Worm (Caenorhabditis elegans) whole organism, L4 larva: ENCODE data around the gene hdl-1.

Experiments
- D1046.2 ChIP-seq: fragments of 200-800 bp; sonication (Bioruptor generic); IDR thresholded peaks from 2 replicates; pipeline ENCODE4 v1.3.6; 2022; ENCODE audit warnings: missing genetic modification characterization, missing compliant biosample characterization
- T20F7.1 ChIP-seq: fragments of 200-800 bp; sonication (Bioruptor generic); optimal IDR thresholded peaks from 2 replicates; lab custom pipeline; 2018; ENCODE audit warnings: mild to moderate bottlenecking, missing genetic modification characterization, missing compliant biosample characterization
- T26A8.4 ChIP-seq: fragments of 200-800 bp; sonication (Bioruptor generic); IDR thresholded peaks from 2 replicates; pipeline ENCODE4 v1.3.6; 2022; ENCODE audit warnings: missing genetic modification characterization, missing compliant biosample characterization
- Y105C5A.15 ChIP-seq: fragments of 200-800 bp; sonication (Bioruptor generic); IDR thresholded peaks from 2 replicates; pipeline ENCODE4 v1.3.6; 2022; ENCODE audit warnings: missing genetic modification characterization, missing compliant biosample characterization
- Y75B8A.6 ChIP-seq: fragments of 200-800 bp; sonication (Bioruptor generic); IDR thresholded peaks from 2 replicates; pipeline ENCODE4 v1.3.6; 2022; ENCODE audit warnings: missing genetic modification reagents, missing genetic modification characterization, missing compliant biosample characterization
- ZK337.2 ChIP-seq: fragments of 200-800 bp; sonication (Bioruptor generic); IDR thresholded peaks from 2 replicates; pipeline ENCODE4 v1.3.6; 2022; ENCODE audit warnings: missing genetic modification reagents, missing genetic modification characterization, missing compliant biosample characterization
- aha-1 ChIP-seq: fragments of 150-350 bp; peaks from one replicate; lab custom pipeline; 2014; ENCODE audit warnings: missing biosample characterization, missing genetic modification characterization
- ces-1 ChIP-seq: fragments of 150-350 bp; sonication (generic microtip); optimal IDR thresholded peaks from 4 replicates; lab custom pipeline; 2014; ENCODE audit warnings: missing biosample characterization, missing genetic modification reagents, missing genetic modification characterization
- cey-2 ChIP-seq: sonication (generic microtip); optimal IDR thresholded peaks from 3 replicates; lab custom pipeline; 2017; ENCODE audit warnings: missing genetic modification characterization, mild to moderate bottlenecking, missing compliant biosample characterization, antibody characterized with exemption, borderline replicate concordance; ENCODE audit not compliant: insufficient read depth
- daf-16 ChIP-seq, 3 experiments: sonication (generic microtip); optimal IDR thresholded peaks; 2 replicates each; lab custom pipeline; 2016 to 2017; ENCODE audit warnings: missing genetic modification characterization in 3 of 3, missing genetic modification reagents in 3 of 3, mild to moderate bottlenecking in 2 of 3, missing compliant biosample characterization in 2 of 3, missing biosample characterization in 1 of 3, moderate library complexity in 1 of 3
- daf-19 ChIP-seq: fragments of 200-800 bp; sonication (Bioruptor generic); conservative IDR thresholded peaks from 2 replicates; pipeline ENCODE4 v1.3.6; 2022; ENCODE audit warnings: missing genetic modification characterization, missing compliant biosample characterization
- dmd-6 ChIP-seq: fragments of 200-800 bp; sonication (Bioruptor generic); IDR thresholded peaks from 2 replicates; pipeline ENCODE4 v1.3.6; 2022; ENCODE audit warnings: missing genetic modification reagents, missing genetic modification characterization, missing compliant biosample characterization
- dve-1 ChIP-seq: sonication (generic microtip); optimal IDR thresholded peaks from 2 replicates; lab custom pipeline; 2017; ENCODE audit warnings: antibody characterized with exemption, mild to moderate bottlenecking, missing genetic modification characterization, missing compliant biosample characterization; ENCODE audit not compliant: insufficient read depth
- gei-8 ChIP-seq: fragments of 200-800 bp; sonication (Bioruptor generic); optimal IDR thresholded peaks from 2 replicates; lab custom pipeline; 2018; ENCODE audit warnings: mild to moderate bottlenecking, missing genetic modification characterization, missing compliant biosample characterization
- hlh-11 ChIP-seq: fragments of 200-800 bp; sonication (Bioruptor generic); optimal IDR thresholded peaks from 2 replicates; lab custom pipeline; 2018; ENCODE audit warnings: mild to moderate bottlenecking, missing genetic modification characterization, missing compliant biosample characterization
- hlh-30 ChIP-seq: sonication (generic microtip); optimal IDR thresholded peaks from 2 replicates; lab custom pipeline; 2017; ENCODE audit warnings: antibody characterized with exemption, mild to moderate bottlenecking, missing genetic modification characterization, missing compliant biosample characterization; ENCODE audit not compliant: insufficient read depth
- lim-7 ChIP-seq: fragments of 200-800 bp; sonication (Bioruptor generic); IDR thresholded peaks from 2 replicates; pipeline ENCODE4 v1.3.6; 2022; ENCODE audit warnings: missing genetic modification characterization, missing compliant biosample characterization
- lin-1 ChIP-seq: fragments of 200-800 bp; sonication (Bioruptor generic); IDR thresholded peaks from 2 replicates; pipeline ENCODE4 v1.3.6; 2022; ENCODE audit warnings: missing genetic modification reagents, missing genetic modification characterization, missing compliant biosample characterization
- lin-15B ChIP-seq: fragments of 150-350 bp; sonication (generic microtip); optimal IDR thresholded peaks from 3 replicates; lab custom pipeline; 2014; ENCODE audit warnings: missing biosample characterization, missing genetic modification characterization
- lin-38 ChIP-seq: fragments of 200-800 bp; sonication (Bioruptor generic); IDR thresholded peaks from 2 replicates; pipeline ENCODE4 v1.3.6; 2022; ENCODE audit warnings: missing genetic modification reagents, missing genetic modification characterization, missing compliant biosample characterization
- lsy-2 ChIP-seq, 2 experiments: fragments of 150-350 bp in 1 of 2; sonication (generic microtip) in 1 of 2; optimal IDR thresholded peaks; 2 replicates each; lab custom pipeline; 2014 to 2017; ENCODE audit warnings: missing biosample characterization in 2 of 2, missing genetic modification characterization in 2 of 2
- madf-5 ChIP-seq, 2 experiments: fragments of 200-800 bp; sonication (Bioruptor generic); IDR thresholded peaks; 2 replicates each; pipeline ENCODE4 v1.3.6; 2022; ENCODE audit warnings: missing compliant biosample characterization in 2 of 2, missing genetic modification characterization in 2 of 2
- madf-9 ChIP-seq: fragments of 200-800 bp; sonication (Bioruptor generic); conservative IDR thresholded peaks from 2 replicates; pipeline ENCODE4 v1.3.6; 2022; ENCODE audit warnings: missing genetic modification reagents, missing genetic modification characterization, missing compliant biosample characterization
- mdl-1 ChIP-seq, 2 experiments: fragments of 150-350 bp in 1 of 2; sonication (generic microtip) in 1 of 2; optimal IDR thresholded peaks; 2 replicates each; lab custom pipeline; 2014 to 2017; ENCODE audit warnings: missing biosample characterization in 2 of 2, missing genetic modification characterization in 2 of 2
- mep-1 ChIP-seq: fragments of 150-350 bp; sonication (generic microtip); optimal IDR thresholded peaks from 3 replicates; lab custom pipeline; 2014; ENCODE audit warnings: missing biosample characterization, missing genetic modification characterization
- mxl-3 ChIP-seq: fragments of 200-800 bp; sonication (Bioruptor generic); optimal IDR thresholded peaks from 2 replicates; lab custom pipeline; 2018; ENCODE audit warnings: mild to moderate bottlenecking, missing genetic modification characterization, missing compliant biosample characterization
- nhr-10 ChIP-seq: fragments of 150-350 bp; optimal IDR thresholded peaks from 2 replicates; lab custom pipeline; 2014; ENCODE audit warnings: missing biosample characterization, missing genetic modification characterization
- nhr-102 ChIP-seq: sonication (generic microtip); optimal IDR thresholded peaks from 2 replicates; lab custom pipeline; 2016; ENCODE audit warnings: mild to moderate bottlenecking, missing genetic modification characterization, moderate library complexity, missing compliant biosample characterization
- nhr-28 ChIP-seq: fragments of 150-350 bp; optimal IDR thresholded peaks from 2 replicates; lab custom pipeline; 2014; ENCODE audit warnings: missing biosample characterization, missing genetic modification characterization
- nhr-48 ChIP-seq: sonication (generic microtip); optimal IDR thresholded peaks from 2 replicates; lab custom pipeline; 2016; ENCODE audit warnings: mild to moderate bottlenecking, missing genetic modification characterization, missing compliant biosample characterization
- nhr-6 ChIP-seq: fragments of 150-350 bp; optimal IDR thresholded peaks from 2 replicates; lab custom pipeline; 2014; ENCODE audit warnings: missing biosample characterization, missing genetic modification characterization
- nhr-77 ChIP-seq: fragments of 150-350 bp; optimal IDR thresholded peaks from 2 replicates; lab custom pipeline; 2014; ENCODE audit warnings: missing biosample characterization, missing genetic modification characterization
- php-3 ChIP-seq: fragments of 200-800 bp; sonication (Bioruptor generic); IDR thresholded peaks from 2 replicates; pipeline ENCODE4 v1.3.6; 2022; ENCODE audit warnings: missing genetic modification reagents, missing genetic modification characterization, missing compliant biosample characterization
- rbr-2 ChIP-seq: sonication (generic microtip); optimal IDR thresholded peaks from 2 replicates; lab custom pipeline; 2016; ENCODE audit warnings: missing genotype, missing genetic modification characterization, missing compliant biosample characterization
- unc-130 ChIP-seq: sonication (generic microtip); optimal IDR thresholded peaks from 2 replicates; lab custom pipeline; 2016; ENCODE audit warnings: missing genetic modification reagents, missing genetic modification characterization, missing compliant biosample characterization
- unc-62 ChIP-seq, 3 experiments: fragments of 150-350 bp in 1 of 3; sonication (generic microtip); optimal IDR thresholded peaks in 2 of 3; peaks in 1 of 3; 1 replicate in 1 of 3; 2 replicates in 2 of 3; lab custom pipeline; 2014 to 2017; ENCODE audit warnings: missing biosample characterization in 3 of 3, missing genetic modification characterization in 3 of 3, missing genetic modification reagents in 3 of 3, missing genotype in 1 of 3
- vab-7 ChIP-seq: fragments of 200-800 bp; sonication (Bioruptor generic); IDR thresholded peaks from 2 replicates; pipeline ENCODE4 v1.3.6; 2022; ENCODE audit warnings: missing genetic modification reagents, missing genetic modification characterization, missing compliant biosample characterization
- zfp-3 ChIP-seq: fragments of 200-800 bp; sonication (Bioruptor generic); conservative IDR thresholded peaks from 2 replicates; pipeline ENCODE4 v1.3.6; 2022; ENCODE audit warnings: missing genetic modification reagents, missing genetic modification characterization, missing compliant biosample characterization
- ztf-7 ChIP-seq: fragments of 150-350 bp; optimal IDR thresholded peaks from 2 replicates; lab custom pipeline; 2014; ENCODE audit warnings: missing biosample characterization, missing genetic modification characterization

Gene hdl-1

ce11 chrIV:11915768-11916453, 33.7 kb downstream of the hdl-1 start, which contains the start of gene ZK822.9 (continued):
- TF ChIP-seq T20F7.1 (GFP tag; lab: Kevin White, UChicago): no peak
- peak; percentile 81 for TF ChIP-seq hlh-30
- no peak for TF ChIP-seq gei-8
- no peak for TF ChIP-seq nhr-10 (tag; lab: Kevin White, UChicago)
- TF ChIP-seq Y105C5A.15: no peak
- TF ChIP-seq lin-15B (tag; lab: Kevin White, UChicago): no peak

ce11 chrIV:11914837-11915737, 34.5 kb downstream of the hdl-1 start, which contains the start of gene fat-6:
Gene fat-6 (minus strand): TSS chrIV:11915687.
- TF ChIP-seq nhr-48 (tag; lab: Kevin White, UChicago): peak; percentile 38
- peak; percentile 27; the same call in 1 of the 2 replicates for TF ChIP-seq Y75B8A.6 (GFP tag; lab: Robert Waterston, UW)
- TF ChIP-seq aha-1 (tag; lab: Kevin White, UChicago): peak; percentile 66
- TF ChIP-seq mdl-1 (tag; optimal IDR thresholded peaks at IDR 0.05; lab: Kevin White, UChicago): peak in 1 of 2 experiments; percentile 1
- TF ChIP-seq dve-1 (tag; lab: Kevin White, UChicago): peak; percentile 55
- TF ChIP-seq lin-1 (GFP tag; lab: Robert Waterston, UW): peak; percentile 21; the same call in 1 of the 2 replicates
- TF ChIP-seq mep-1 (tag; lab: Kevin White, UChicago): peak; percentile 44
- peak; percentile 44; the same call in 1 of the 2 replicates for TF ChIP-seq daf-19 (GFP tag; lab: Robert Waterston, UW)
- peak; percentile 75 for TF ChIP-seq cey-2
- peak; percentile 16 for TF ChIP-seq mxl-3 (GFP tag; lab: Kevin White, UChicago)
- peak; percentile 81 for TF ChIP-seq nhr-77 (tag; lab: Kevin White, UChicago)
- TF ChIP-seq ZK337.2: peak; percentile 9; the same call in 1 of the 2 replicates
- TF ChIP-seq nhr-6 (tag; lab: Kevin White, UChicago): no peak
- TF ChIP-seq nhr-102 (tag; lab: Kevin White, UChicago): no peak
- peak; percentile 52 for TF ChIP-seq nhr-10 (tag; lab: Kevin White, UChicago)
- TF ChIP-seq lin-38: peak; percentile 35
- TF ChIP-seq zfp-3 (GFP tag; lab: Robert Waterston, UW): peak; percentile 64
- 0 out of 2 replicates have a peak, but pooled peaks have one; percentile 45 for TF ChIP-seq lim-7 (GFP tag; lab: Robert Waterston, UW)
- TF ChIP-seq madf-9 (GFP tag; lab: Robert Waterston, UW): no peak
- no peak for TF ChIP-seq daf-16 (GFP tag; optimal IDR thresholded peaks at IDR 0.05; lab: Kevin White, UChicago)
- TF ChIP-seq daf-16 (tag; optimal IDR thresholded peaks at IDR 0.05; lab: Kevin White, UChicago): peak; percentile 58
- TF ChIP-seq hlh-11 (tag; lab: Kevin White, UChicago): peak; percentile 46
- TF ChIP-seq lin-15B (tag; lab: Kevin White, UChicago): no peak
- no peak for TF ChIP-seq vab-7 (GFP tag; lab: Robert Waterston, UW)
- TF ChIP-seq lsy-2 (tag; optimal IDR thresholded peaks at IDR 0.05; lab: Kevin White, UChicago): peak in 1 of 2 experiments; percentile 18
- TF ChIP-seq php-3 (GFP tag; lab: Robert Waterston, UW): peak; percentile 28; the same call in 1 of the 2 replicates
- peak in 1 of 2 experiments; percentile 62 for TF ChIP-seq unc-62 (GFP tag; optimal IDR thresholded peaks at IDR 0.05 in 1 of 2; lab: Kevin White, UChicago)
- TF ChIP-seq unc-62 (tag; optimal IDR thresholded peaks at IDR 0.05; lab: Kevin White, UChicago): no peak
- peak; percentile 11 for TF ChIP-seq rbr-2 (tag; lab: Kevin White, UChicago)
- no peak for TF ChIP-seq unc-130 (GFP tag; lab: Kevin White, UChicago)
- peak; percentile 84 for TF ChIP-seq nhr-28 (tag; lab: Kevin White, UChicago)
- TF ChIP-seq ces-1: no peak
- TF ChIP-seq T26A8.4 (GFP tag; lab: Robert Waterston, UW): peak; percentile 30; the same call in 1 of the 2 replicates
- 0 out of 2 replicates have a peak, but pooled peaks have one; percentile 14 for TF ChIP-seq D1046.2 (GFP tag; lab: Robert Waterston, UW)
- TF ChIP-seq ztf-7 (tag; lab: Kevin White, UChicago): no peak
- 0 out of 4 replicates have a peak, but pooled peaks of 1 of the 2 experiments have one; percentile 51 for TF ChIP-seq madf-5 (GFP tag; IDR thresholded peaks at IDR 0.05; lab: Robert Waterston, UW)
- peak; percentile 34 for TF ChIP-seq T20F7.1 (GFP tag; lab: Kevin White, UChicago)
- TF ChIP-seq dmd-6: peak; percentile 26; the same call in 1 of the 2 replicates
